Fruit fly (Drosophila melanogaster): ENCODE measurements around the gene B-H2.

The B-H2 gene

DNA sequence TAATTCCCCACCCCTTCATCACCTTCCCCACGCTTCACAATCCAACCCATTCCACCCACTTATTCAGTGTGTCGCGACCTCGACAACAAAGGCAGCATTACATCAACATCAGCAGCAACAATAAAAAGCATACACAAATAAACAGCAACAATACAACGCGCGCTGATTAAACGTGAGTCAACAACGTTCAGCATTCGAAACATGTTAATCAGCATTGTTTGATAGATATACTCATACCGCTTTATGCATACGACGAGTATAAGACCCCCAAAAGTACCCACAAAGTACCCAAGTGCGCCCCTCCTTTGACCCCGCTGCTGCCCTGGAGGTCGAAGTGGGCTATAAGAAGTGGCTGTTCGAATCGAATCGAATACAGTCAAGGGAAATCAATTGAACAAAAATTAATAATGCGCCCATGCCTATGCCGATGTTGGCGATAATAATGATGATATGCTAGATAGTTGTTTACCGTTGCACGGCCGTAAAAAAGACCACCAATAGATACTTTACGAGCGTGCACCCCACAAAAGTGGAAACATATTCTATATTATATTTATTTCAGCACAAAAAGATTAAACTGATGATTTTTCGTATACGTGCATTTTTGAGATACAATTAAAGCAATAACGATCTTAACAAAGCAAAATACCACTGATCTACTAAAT lies 20.1 kb upstream of the B-H2 start:
- TF ChIP-seq vri (GFP tag; optimal IDR thresholded peaks at IDR 0.05) = peak; percentile 52
- TF ChIP-seq salr (GFP tag; optimal IDR thresholded peaks at IDR 0.05) = no peak
- no peak for TF ChIP-seq CG7368 (GFP tag; optimal IDR thresholded peaks at IDR 0.05)
- no peak for TF ChIP-seq Sox14 (GFP tag; optimal IDR thresholded peaks at IDR 0.05)
- TF ChIP-seq CG10669 (GFP tag; optimal IDR thresholded peaks at IDR 0.05) = no peak
- no peak for TF ChIP-seq CG8632 (GFP tag; optimal IDR thresholded peaks at IDR 0.05)
- no peak for TF ChIP-seq CG31627 (GFP tag; optimal IDR thresholded peaks at IDR 0.05)
- TF ChIP-seq Hr38 (GFP tag; optimal IDR thresholded peaks at IDR 0.05) = no peak
- TF ChIP-seq CG34406 (GFP tag; optimal IDR thresholded peaks at IDR 0.05) = no peak
- peak; percentile 87 for TF ChIP-seq svp (GFP tag)
- TF ChIP-seq Eip93F (GFP tag; optimal IDR thresholded peaks at IDR 0.05) = no peak
- TF ChIP-seq CG8119 (GFP tag; IDR thresholded peaks at IDR 0.05) = no peak
- TF ChIP-seq CG11762 (GFP tag; optimal IDR thresholded peaks at IDR 0.05; ENCODE audit: insufficient read depth) = no peak
- TF ChIP-seq Gug (GFP tag; IDR thresholded peaks at IDR 0.05) = no peak
- TF ChIP-seq fkh (GFP tag; optimal IDR thresholded peaks at IDR 0.05) = peak; percentile 77

DNA sequence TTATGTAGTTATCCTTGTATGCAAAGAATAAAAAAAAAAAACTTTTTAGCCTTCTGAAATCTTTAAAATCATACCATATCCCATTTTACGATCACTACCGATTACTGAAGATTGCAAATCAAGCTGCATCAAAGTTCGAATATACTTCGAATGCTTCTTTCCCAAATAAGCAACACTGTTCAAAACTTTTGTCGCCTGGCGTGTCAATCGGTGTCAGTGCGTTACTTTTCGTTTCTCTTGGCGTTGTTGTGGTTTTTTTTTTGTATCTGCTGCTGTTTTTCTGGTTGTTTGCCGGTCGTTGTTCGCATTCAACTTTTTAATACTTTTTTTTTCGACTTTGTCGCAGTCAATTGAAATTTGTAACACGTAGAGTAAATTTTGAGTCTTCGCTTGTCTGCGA lies 19.4 kb upstream of the B-H2 start:
- no peak for TF ChIP-seq CG11294 (GFP tag; IDR thresholded peaks at IDR 0.05)
- TF ChIP-seq lz (GFP tag; optimal IDR thresholded peaks at IDR 0.05) = no peak
- TF ChIP-seq Lpt (GFP tag; optimal IDR thresholded peaks at IDR 0.05) = no peak
- no peak for TF ChIP-seq fd59A (GFP tag; optimal IDR thresholded peaks at IDR 0.05)
- no peak for TF ChIP-seq CG10669 (GFP tag; optimal IDR thresholded peaks at IDR 0.05)
- TF ChIP-seq fd85E (GFP tag; optimal IDR thresholded peaks at IDR 0.05) = no peak
- TF ChIP-seq Ets96B (tag; optimal IDR thresholded peaks at IDR 0.05) = no peak
- no peak for TF ChIP-seq achi (GFP tag; optimal IDR thresholded peaks at IDR 0.05)
- TF ChIP-seq CG8119 (GFP tag; IDR thresholded peaks at IDR 0.05) = peak; percentile 52; the same call in 1 of the 3 replicates
- TF ChIP-seq dsx (GFP tag; optimal IDR thresholded peaks at IDR 0.05; ENCODE audit: poor library complexity, severe bottlenecking) = no peak
- TF ChIP-seq CG6276 (GFP tag; optimal IDR thresholded peaks at IDR 0.05) = no peak
- TF ChIP-seq svp (GFP tag) = peak; percentile 35
- no peak for TF ChIP-seq CG6808 (GFP tag; optimal IDR thresholded peaks at IDR 0.05)
- TF ChIP-seq dac (GFP tag; optimal IDR thresholded peaks at IDR 0.05) = no peak
- TF ChIP-seq CG11902 (GFP tag; optimal IDR thresholded peaks at IDR 0.05) = no peak
- TF ChIP-seq CG6163 (GFP tag; IDR thresholded peaks at IDR 0.05) = peak; percentile 33; the same call in 1 of the 3 replicates
- TF ChIP-seq CG3032 (tag; optimal IDR thresholded peaks at IDR 0.05) = no peak
- no peak for TF ChIP-seq Sox15 (GFP tag; optimal IDR thresholded peaks at IDR 0.05)
- TF ChIP-seq CG16779 (tag; optimal IDR thresholded peaks at IDR 0.05) = no peak
- no peak for TF ChIP-seq fkh (GFP tag; optimal IDR thresholded peaks at IDR 0.05)
- TF ChIP-seq Blimp-1 (GFP tag; optimal IDR thresholded peaks at IDR 0.05) = no peak
- no peak for TF ChIP-seq CG10631 (GFP tag; optimal IDR thresholded peaks at IDR 0.05)
- no peak for TF ChIP-seq CG6854 (GFP tag; optimal IDR thresholded peaks at IDR 0.05)
- no peak for TF ChIP-seq Ets21C (GFP tag; optimal IDR thresholded peaks at IDR 0.05)
- no peak for TF ChIP-seq Eip75B (GFP tag; optimal IDR thresholded peaks at IDR 0.05)
- TF ChIP-seq spab (GFP tag; optimal IDR thresholded peaks at IDR 0.05) = no peak
- no peak for TF ChIP-seq CG4318 (GFP tag; optimal IDR thresholded peaks at IDR 0.05)
- peak; percentile 58; the same call in 2 of the 3 replicates for TF ChIP-seq eg (GFP tag; IDR thresholded peaks at IDR 0.05)
- TF ChIP-seq CG8319 (GFP tag; optimal IDR thresholded peaks at IDR 0.05) = no peak
- no peak for TF ChIP-seq CG1621 (tag; optimal IDR thresholded peaks at IDR 0.05)
- no peak for TF ChIP-seq Hr39 (GFP tag; optimal IDR thresholded peaks at IDR 0.05)
- no peak for TF ChIP-seq CG6792 (GFP tag; optimal IDR thresholded peaks at IDR 0.05)
- TF ChIP-seq CG7368 (GFP tag; optimal IDR thresholded peaks at IDR 0.05) = no peak
- TF ChIP-seq Eip93F (GFP tag; optimal IDR thresholded peaks at IDR 0.05) = no peak
- TF ChIP-seq vri (GFP tag; optimal IDR thresholded peaks at IDR 0.05) = no peak
- TF ChIP-seq CG34406 (GFP tag; optimal IDR thresholded peaks at IDR 0.05) = no peak
- no peak for TF ChIP-seq pdm3 (GFP tag; optimal IDR thresholded peaks at IDR 0.05)
- peak; percentile 76 for TF ChIP-seq Eip78C (GFP tag)
- TF ChIP-seq CG8632 (GFP tag; optimal IDR thresholded peaks at IDR 0.05) = no peak
- no peak for TF ChIP-seq salr (GFP tag; optimal IDR thresholded peaks at IDR 0.05)
- TF ChIP-seq net (GFP tag; optimal IDR thresholded peaks at IDR 0.05) = peak; percentile 2
- no peak for TF ChIP-seq OdsH (GFP tag; optimal IDR thresholded peaks at IDR 0.05)
- TF ChIP-seq CG31627 (GFP tag; optimal IDR thresholded peaks at IDR 0.05) = no peak
- peak; percentile 23 for TF ChIP-seq cyc (GFP tag; optimal IDR thresholded peaks at IDR 0.05)

All from whole organism, prepupa.